Fruit fly (Drosophila melanogaster) whole organism, embryonic: Measurements from ENCODE around the gene Mst77F.

Experiments used
- Adf1 ChIP-seq: fragments of 200-800 bp; sonication (Bioruptor generic); IDR thresholded peaks from 2 replicates; pipeline ENCODE4 v1.3.6; 2022; ENCODE audit warnings: missing biosample characterization, missing genetic modification characterization
- Bdp1 ChIP-seq: fragments of 200-800 bp; sonication (Bioruptor generic); optimal IDR thresholded peaks from 3 replicates; lab custom pipeline; 2016; ENCODE audit warnings: missing biosample characterization, missing genetic modification characterization
- CG12659 ChIP-seq: fragments of 200-800 bp; sonication (Bioruptor generic); optimal IDR thresholded peaks from 3 replicates; lab custom pipeline; 2017; ENCODE audit warnings: mild to moderate bottlenecking, missing biosample characterization, missing genetic modification reagents, missing genetic modification characterization
- CG12942 ChIP-seq: fragments of 200-800 bp; sonication (Bioruptor generic); optimal IDR thresholded peaks from 3 replicates; lab custom pipeline; 2016; ENCODE audit warnings: missing biosample characterization, missing genetic modification characterization
- CG14667 ChIP-seq: fragments of 200-800 bp; sonication (Bioruptor generic); IDR thresholded peaks from 2 replicates; pipeline ENCODE4 v1.3.6; 2022; ENCODE audit warnings: missing biosample characterization, missing genetic modification characterization
- CG14860 ChIP-seq: fragments of 200-800 bp; sonication (Bioruptor generic); IDR thresholded peaks from 3 replicates; pipeline ENCODE4 v1.3.6; 2022; ENCODE audit warnings: missing biosample characterization, missing genetic modification characterization; ENCODE audit not compliant: partially characterized antibody
- CG2120 ChIP-seq: fragments of 200-800 bp; sonication (Bioruptor generic); optimal IDR thresholded peaks from 3 replicates; lab custom pipeline; 2016; ENCODE audit warnings: missing biosample characterization, missing genetic modification characterization
- CG2712 ChIP-seq: fragments of 200-800 bp; optimal IDR thresholded peaks from 3 replicates; lab custom pipeline; 2019; ENCODE audit warnings: missing biosample characterization, mild to moderate bottlenecking, missing genetic modification characterization, moderate library complexity
- CG3838 ChIP-seq: fragments of 200-800 bp; sonication (Bioruptor generic); optimal IDR thresholded peaks from 3 replicates; lab custom pipeline; 2016; ENCODE audit warnings: missing biosample characterization, missing genetic modification characterization
- CG43689 ChIP-seq: fragments of 200-800 bp; sonication (Bioruptor generic); IDR thresholded peaks from 2 replicates; pipeline ENCODE4 v1.3.6; 2022; ENCODE audit warnings: missing biosample characterization, missing genetic modification characterization
- CG4854 ChIP-seq: fragments of 200-800 bp; sonication (Bioruptor generic); optimal IDR thresholded peaks from 2 replicates; lab custom pipeline; 2016; ENCODE audit warnings: missing biosample characterization, missing genetic modification characterization, inconsistent platforms
- CG6791 ChIP-seq: fragments of 200-800 bp; sonication (Bioruptor generic); IDR thresholded peaks from 3 replicates; pipeline ENCODE4 v1.3.6; 2022; ENCODE audit warnings: missing biosample characterization, missing genetic modification characterization; ENCODE audit not compliant: partially characterized antibody
- CG7987 ChIP-seq: fragments of 200-800 bp; sonication (Bioruptor generic); optimal IDR thresholded peaks from 2 replicates; lab custom pipeline; 2018; ENCODE audit warnings: missing biosample characterization, mild to moderate bottlenecking, missing genetic modification characterization, moderate library complexity
- CG9932 ChIP-seq: fragments of 200-800 bp; sonication (Bioruptor generic); IDR thresholded peaks from 2 replicates; pipeline ENCODE4 v1.3.6; 2022; ENCODE audit warnings: missing biosample characterization, missing genetic modification characterization
- CTCF ChIP-seq: fragments of 200-800 bp; sonication (Bioruptor generic); optimal IDR thresholded peaks from 2 replicates; lab custom pipeline; 2017; ENCODE audit warnings: missing biosample characterization, mild to moderate bottlenecking, missing genetic modification characterization, moderate library complexity
- D19A ChIP-seq: fragments of 200-800 bp; optimal IDR thresholded peaks from 3 replicates; lab custom pipeline; 2019; ENCODE audit warnings: missing biosample characterization, mild to moderate bottlenecking, missing genetic modification characterization, moderate library complexity
- Dll ChIP-seq: fragments of 200-800 bp; sonication (Bioruptor generic); IDR thresholded peaks from 4 replicates; pipeline ENCODE4 v1.3.6; 2022; ENCODE audit warnings: missing biosample characterization, missing genetic modification characterization; ENCODE audit not compliant: partially characterized antibody
- E2f2 ChIP-seq: fragments of 200-800 bp; sonication (Bioruptor generic); IDR thresholded peaks from 2 replicates; pipeline ENCODE4 v1.3.6; 2022; ENCODE audit warnings: missing biosample characterization, missing genetic modification characterization
- HLHmδ ChIP-seq: fragments of 200-800 bp; sonication (Bioruptor generic); optimal IDR thresholded peaks from 2 replicates; lab custom pipeline; 2018; ENCODE audit warnings: missing biosample characterization, mild to moderate bottlenecking, missing genetic modification characterization, moderate library complexity
- HmgD ChIP-seq: fragments of 200-800 bp; sonication (Bioruptor generic); optimal IDR thresholded peaks from 3 replicates; lab custom pipeline; 2016; ENCODE audit warnings: missing biosample characterization, missing genetic modification characterization
- MBD-R2 ChIP-seq: fragments of 200-800 bp; sonication (Bioruptor generic); IDR thresholded peaks from 2 replicates; pipeline ENCODE4 v1.3.6; 2022; ENCODE audit warnings: missing biosample characterization, missing genetic modification characterization
- NFAT ChIP-seq: fragments of 200-800 bp; sonication (Bioruptor generic); IDR thresholded peaks from 2 replicates; pipeline ENCODE4 v1.3.6; 2022; ENCODE audit warnings: missing biosample characterization, missing genetic modification characterization
- Neu2 ChIP-seq: fragments of 200-800 bp; sonication (Bioruptor generic); optimal IDR thresholded peaks from 3 replicates; lab custom pipeline; 2016; ENCODE audit warnings: missing biosample characterization, missing genetic modification characterization, borderline replicate concordance
- Nf-YB ChIP-seq: fragments of 200-800 bp; sonication (Bioruptor generic); optimal IDR thresholded peaks from 3 replicates; lab custom pipeline; 2019; ENCODE audit warnings: missing biosample characterization, mild to moderate bottlenecking, missing genetic modification characterization, moderate library complexity
- Scr ChIP-seq: fragments of 200-800 bp; sonication (Bioruptor generic); IDR thresholded peaks from 2 replicates; pipeline ENCODE4 v1.3.6; 2022; ENCODE audit warnings: missing biosample characterization, missing genetic modification characterization; ENCODE audit not compliant: partially characterized antibody
- Sox100B ChIP-seq: fragments of 200-800 bp; sonication (Bioruptor generic); optimal IDR thresholded peaks from 3 replicates; lab custom pipeline; 2018; ENCODE audit warnings: missing biosample characterization, mild to moderate bottlenecking, missing genetic modification characterization
- Sry-δ ChIP-seq: fragments of 200-800 bp; sonication (Bioruptor generic); optimal IDR thresholded peaks from 2 replicates; lab custom pipeline; 2016; ENCODE audit warnings: missing biosample characterization, missing genetic modification characterization
- Trl ChIP-seq, 3 experiments: fragments of >200 bp in 2 of 3; fragments of 200-800 bp in 1 of 3; sonication (Bioruptor generic) in 1 of 3; optimal IDR thresholded peaks; 2 replicates in 1 of 3; 3 replicates in 2 of 3; lab custom pipeline; 2016 to 2017; ENCODE audit warnings: missing biosample characterization in 1 of 3, missing genetic modification characterization in 1 of 3
- ato ChIP-seq: fragments of 200-800 bp; sonication (Bioruptor generic); IDR thresholded peaks from 2 replicates; pipeline ENCODE4 v1.3.6; 2022; ENCODE audit warnings: missing biosample characterization, missing genetic modification characterization; ENCODE audit not compliant: partially characterized antibody
- corto ChIP-seq: fragments of 200-800 bp; sonication (Bioruptor generic); optimal IDR thresholded peaks from 2 replicates; lab custom pipeline; 2016; ENCODE audit warnings: missing biosample characterization, mild to moderate bottlenecking, missing genetic modification characterization, moderate library complexity
- dpn ChIP-seq, 2 experiments: fragments of 200-800 bp; sonication (Bioruptor generic); optimal IDR thresholded peaks; 3 replicates each; lab custom pipeline; 2016; ENCODE audit warnings: missing biosample characterization in 2 of 2, missing genetic modification characterization in 2 of 2
- gfzf ChIP-seq: fragments of 200-800 bp; sonication (Bioruptor generic); optimal IDR thresholded peaks from 2 replicates; lab custom pipeline; 2016; ENCODE audit warnings: missing biosample characterization, mild to moderate bottlenecking, missing genetic modification characterization, moderate library complexity
- gsb-n ChIP-seq: fragments of 200-800 bp; sonication (Bioruptor generic); optimal IDR thresholded peaks from 3 replicates; lab custom pipeline; 2018; ENCODE audit warnings: missing biosample characterization, mild to moderate bottlenecking, missing genetic modification characterization
- hth ChIP-seq: fragments of >200 bp; optimal IDR thresholded peaks from 2 replicates; lab custom pipeline; 2017; ENCODE audit warnings: inconsistent platforms
- kah ChIP-seq: fragments of 200-800 bp; sonication (Bioruptor generic); optimal IDR thresholded peaks from 2 replicates; lab custom pipeline; 2018; ENCODE audit warnings: missing biosample characterization, mild to moderate bottlenecking, missing genetic modification characterization
- knrl ChIP-seq: fragments of 200-800 bp; sonication (Bioruptor generic); IDR thresholded peaks from 3 replicates; pipeline ENCODE4 v1.3.6; 2022; ENCODE audit warnings: missing biosample characterization, missing genetic modification characterization; ENCODE audit not compliant: partially characterized antibody
- lbe ChIP-seq: fragments of 200-800 bp; sonication (Bioruptor generic); optimal IDR thresholded peaks from 2 replicates; lab custom pipeline; 2016; ENCODE audit warnings: missing biosample characterization, mild to moderate bottlenecking, missing genetic modification characterization
- nom ChIP-seq: fragments of 200-800 bp; sonication (Bioruptor generic); optimal IDR thresholded peaks from 2 replicates; lab custom pipeline; 2017; ENCODE audit warnings: missing biosample characterization, missing genetic modification characterization, mild to moderate bottlenecking, moderate library complexity, missing genetic modification reagents
- onecut ChIP-seq: fragments of 200-800 bp; sonication (Bioruptor generic); IDR thresholded peaks from 2 replicates; pipeline ENCODE4 v1.3.6; 2022; ENCODE audit warnings: missing biosample characterization, missing genetic modification characterization
- pzg ChIP-seq: fragments of 200-800 bp; sonication (Bioruptor generic); optimal IDR thresholded peaks from 3 replicates; lab custom pipeline; 2018; ENCODE audit warnings: missing biosample characterization, mild to moderate bottlenecking, missing genetic modification characterization, moderate library complexity
- schlank ChIP-seq: fragments of 200-800 bp; sonication (Bioruptor generic); optimal IDR thresholded peaks from 2 replicates; lab custom pipeline; 2018; ENCODE audit warnings: missing biosample characterization, mild to moderate bottlenecking, missing genetic modification characterization
- sens ChIP-seq: fragments of 200-800 bp; sonication (Bioruptor generic); peaks from one replicate; lab custom pipeline; 2016; ENCODE audit warnings: missing biosample characterization, missing genetic modification characterization
- slbo ChIP-seq: fragments of 200-800 bp; sonication (Bioruptor generic); IDR thresholded peaks from 2 replicates; pipeline ENCODE4 v1.3.6; 2022; ENCODE audit warnings: missing biosample characterization, missing genetic modification characterization
- sna ChIP-seq: fragments of 200-800 bp; sonication (Bioruptor generic); IDR thresholded peaks from 2 replicates; pipeline ENCODE4 v1.3.6; 2022; ENCODE audit warnings: missing biosample characterization, missing genetic modification characterization; ENCODE audit not compliant: partially characterized antibody
- sob ChIP-seq: fragments of 200-800 bp; sonication (Bioruptor generic); IDR thresholded peaks from 2 replicates; pipeline ENCODE4 v1.3.6; 2022; ENCODE audit warnings: missing biosample characterization, missing genetic modification characterization
- tna ChIP-seq: fragments of 200-800 bp; sonication (Bioruptor generic); IDR thresholded peaks from 2 replicates; pipeline ENCODE4 v1.3.6; 2022; ENCODE audit warnings: missing biosample characterization, missing genetic modification characterization; ENCODE audit not compliant: partially characterized antibody
- unc-4 ChIP-seq: fragments of 200-800 bp; sonication (Bioruptor generic); IDR thresholded peaks from 2 replicates; pipeline ENCODE4 v1.3.6; 2022; ENCODE audit warnings: missing biosample characterization, missing genetic modification characterization; ENCODE audit not compliant: partially characterized antibody
- vnd ChIP-seq: fragments of 200-800 bp; sonication (Bioruptor generic); IDR thresholded peaks from 3 replicates; pipeline ENCODE4 v1.3.6; 2022; ENCODE audit warnings: missing biosample characterization, missing genetic modification characterization; ENCODE audit not compliant: partially characterized antibody

Gene Mst77F

dm6 chr3L:20785742-20786427 is 31.9 kb downstream of the Mst77F start, which contains the start of gene Pcif1 (continued):
- TF ChIP-seq gfzf: peak; percentile 23
- TF ChIP-seq D19A (tag; lab: Kevin White, UChicago): peak; percentile 72
- no peak for TF ChIP-seq CG3838 (GFP tag; lab: Kevin White, UChicago)
- TF ChIP-seq CG4854 (GFP tag; lab: Kevin White, UChicago): peak; percentile 22
- no peak for TF ChIP-seq hth (lab: Kevin White, UChicago)
- TF ChIP-seq Bdp1 (GFP tag; lab: Kevin White, UChicago): no peak
- peak; percentile 61 for TF ChIP-seq CG12659 (GFP tag; lab: Kevin White, UChicago)
- peak; percentile 97 for TF ChIP-seq sna (GFP tag; lab: Robert Waterston, UW)
- peak; percentile 69 for TF ChIP-seq lbe (GFP tag; lab: Kevin White, UChicago)
- TF ChIP-seq CTCF (GFP tag; lab: Kevin White, UChicago): peak; percentile 31
- peak; percentile 39 for TF ChIP-seq nom
- peak; percentile 30 for TF ChIP-seq CG7987 (GFP tag; lab: Kevin White, UChicago)
- peak; percentile 15; the same call in 1 of the 2 replicates for TF ChIP-seq Adf1
- peak; percentile 69 for TF ChIP-seq E2f2
- TF ChIP-seq CG2120 (GFP tag; lab: Kevin White, UChicago): peak; percentile 36
- TF ChIP-seq CG9932 (GFP tag; lab: Robert Waterston, UW): peak; percentile 80
- peak; percentile 100 for TF ChIP-seq CG6791 (GFP tag; lab: Robert Waterston, UW)
- TF ChIP-seq corto: peak; percentile 73
- TF ChIP-seq CG12942 (GFP tag; lab: Kevin White, UChicago): no peak
- TF ChIP-seq vnd (GFP tag; lab: Robert Waterston, UW): peak; percentile 99
- no peak for TF ChIP-seq CG14667 (GFP tag; lab: Robert Waterston, UW)
- peak; percentile 15; the same call in 1 of the 2 replicates for TF ChIP-seq onecut (GFP tag; lab: Robert Waterston, UW)
- peak; percentile 1 for TF ChIP-seq Nf-YB (GFP tag; lab: Kevin White, UChicago)
- TF ChIP-seq knrl (GFP tag; lab: Robert Waterston, UW): peak; percentile 99
- TF ChIP-seq tna: peak; percentile 99
- peak in 1 of 2 experiments; percentile 5 for TF ChIP-seq dpn (GFP tag; optimal IDR thresholded peaks at IDR 0.05; lab: Kevin White, UChicago)
- peak; percentile 19; the same call in 1 of the 2 replicates for TF ChIP-seq NFAT (GFP tag; lab: Robert Waterston, UW)
- peak; percentile 99 for TF ChIP-seq ato
- TF ChIP-seq sob (GFP tag; lab: Robert Waterston, UW): 0 out of 2 replicates have a peak, but pooled peaks have one; percentile 57
- TF ChIP-seq unc-4 (GFP tag; lab: Robert Waterston, UW): peak; percentile 99
- TF ChIP-seq HmgD (GFP tag; lab: Kevin White, UChicago): peak; percentile 22
- peak; percentile 1 for TF ChIP-seq schlank (tag; lab: Kevin White, UChicago)
- no peak for TF ChIP-seq CG43689 (GFP tag; lab: Robert Waterston, UW)
- peak; percentile 81 for TF ChIP-seq pzg (GFP tag; lab: Kevin White, UChicago)
- TF ChIP-seq MBD-R2 (GFP tag; lab: Robert Waterston, UW): peak; percentile 66
- TF ChIP-seq Scr (GFP tag; lab: Robert Waterston, UW): peak; percentile 99
- peak; percentile 42 for TF ChIP-seq HLHmδ (GFP tag; lab: Kevin White, UChicago)
- TF ChIP-seq CG14860 (GFP tag; lab: Robert Waterston, UW): peak; percentile 99
- peak; percentile 1 for TF ChIP-seq kah (GFP tag; lab: Kevin White, UChicago)
- peak; percentile 98 for TF ChIP-seq Dll (GFP tag; lab: Robert Waterston, UW)
- TF ChIP-seq Sry-δ (GFP tag; lab: Kevin White, UChicago): peak; percentile 95
- TF ChIP-seq CG2712 (tag; lab: Kevin White, UChicago): peak; percentile 39
- no peak for TF ChIP-seq gsb-n (tag; lab: Kevin White, UChicago)
- no peak for TF ChIP-seq Trl (optimal IDR thresholded peaks at IDR 0.05; lab: Kevin White, UChicago)
- no peak for TF ChIP-seq Trl (GFP tag; optimal IDR thresholded peaks at IDR 0.05; lab: Kevin White, UChicago)
- TF ChIP-seq Sox100B (GFP tag; lab: Kevin White, UChicago): peak; percentile 3
- TF ChIP-seq Neu2 (GFP tag; lab: Kevin White, UChicago): no peak
- peak; percentile 67 for TF ChIP-seq sens (GFP tag; lab: Kevin White, UChicago)
- peak; percentile 56 for TF ChIP-seq slbo
